Fruit fly (Drosophila melanogaster) whole organism, wandering third instar larva: Measurements from ENCODE around the gene Rgl.

ENCODE experiments used
- Abd-B ChIP-seq: fragments of >200 bp; optimal IDR thresholded peaks from 2 replicates; lab custom pipeline; 2017; ENCODE audit warnings: missing biosample characterization, missing genetic modification characterization
- CG32264 ChIP-seq: fragments of 200-800 bp; sonication (Bioruptor generic); optimal IDR thresholded peaks from 2 replicates; lab custom pipeline; 2016; ENCODE audit warnings: missing biosample characterization, missing genetic modification characterization
- CG9705 ChIP-seq: fragments of 200-800 bp; sonication (Bioruptor generic); optimal IDR thresholded peaks from 2 replicates; lab custom pipeline; 2018; ENCODE audit warnings: missing biosample characterization, mild to moderate bottlenecking, missing genetic modification characterization
- CrebA ChIP-seq: fragments of 200-800 bp; sonication (Bioruptor generic); optimal IDR thresholded peaks from 2 replicates; lab custom pipeline; 2016; ENCODE audit warnings: missing biosample characterization, mild to moderate bottlenecking, missing genetic modification characterization, borderline replicate concordance
- Dfd ChIP-seq: fragments of >200 bp; optimal IDR thresholded peaks from 2 replicates; lab custom pipeline; 2017; ENCODE audit warnings: missing biosample characterization, missing genetic modification characterization
- HLH106 ChIP-seq: fragments of 200-800 bp; optimal IDR thresholded peaks from 3 replicates; lab custom pipeline; 2019; ENCODE audit warnings: missing biosample characterization, mild to moderate bottlenecking, missing genetic modification characterization, moderate library complexity
- Jra ChIP-seq: sonication (Bioruptor generic); optimal IDR thresholded peaks from 2 replicates; lab custom pipeline; 2016; ENCODE audit warnings: missing biosample characterization, missing genetic modification characterization
- Myc ChIP-seq: fragments of >200 bp; optimal IDR thresholded peaks from 2 replicates; lab custom pipeline; 2017
- brk ChIP-seq: fragments of 200-800 bp; sonication (Bioruptor generic); optimal IDR thresholded peaks from 2 replicates; lab custom pipeline; 2016; ENCODE audit warnings: missing biosample characterization, mild to moderate bottlenecking, missing genetic modification characterization
- fru ChIP-seq: fragments of 200-800 bp; sonication (Bioruptor generic); optimal IDR thresholded peaks from 3 replicates; lab custom pipeline; 2016; ENCODE audit warnings: missing biosample characterization, mild to moderate bottlenecking, missing genetic modification characterization
- lola ChIP-seq: fragments of >200 bp; optimal IDR thresholded peaks from 2 replicates; lab custom pipeline; 2017; ENCODE audit warnings: missing biosample characterization, missing genetic modification characterization
- pan ChIP-seq: fragments of >200 bp; optimal IDR thresholded peaks from 2 replicates; lab custom pipeline; 2017
- psq ChIP-seq: fragments of 200-800 bp; sonication (Bioruptor generic); optimal IDR thresholded peaks from 3 replicates; lab custom pipeline; 2017; ENCODE audit warnings: missing biosample characterization, mild to moderate bottlenecking, missing genetic modification characterization, moderate library complexity
- woc ChIP-seq: sonication (Bioruptor generic); optimal IDR thresholded peaks from 2 replicates; lab custom pipeline; 2016; ENCODE audit warnings: missing biosample characterization, mild to moderate bottlenecking, missing genetic modification characterization

- TF ChIP-seq pan: no peak
- no peak for TF ChIP-seq psq (GFP tag; lab: Kevin White, UChicago)
- TF ChIP-seq Dfd (GFP tag; lab: Kevin White, UChicago): no peak
- no peak for TF ChIP-seq fru (GFP tag; lab: Kevin White, UChicago)
- TF ChIP-seq Abd-B (GFP tag; lab: Kevin White, UChicago): no peak
- TF ChIP-seq Jra: no peak
- no peak for TF ChIP-seq brk
- no peak for TF ChIP-seq CG32264 (GFP tag; lab: Kevin White, UChicago)
- no peak for TF ChIP-seq CG9705
- TF ChIP-seq lola (GFP tag; lab: Kevin White, UChicago): no peak
- no peak for TF ChIP-seq CrebA (GFP tag; lab: Kevin White, UChicago)
- TF ChIP-seq woc (GFP tag; lab: Kevin White, UChicago): no peak
- no peak for TF ChIP-seq HLH106
- peak; percentile 49 for TF ChIP-seq Myc (lab: Kevin White, UChicago)
Observed at dm6 chr3L:13859688-13860373, 65.3 kb downstream of the Rgl start.
